Fruit fly (Drosophila melanogaster) whole organism, embryonic: ENCODE measurements around the gene CG17321.

Experiments used
- Atf-2 ChIP-seq: fragments of 200-800 bp; sonication (Bioruptor generic); optimal IDR thresholded peaks from 2 replicates; lab custom pipeline; 2016; ENCODE audit warnings: missing biosample characterization, missing genetic modification characterization
- Awh ChIP-seq: fragments of 200-800 bp; sonication (Bioruptor generic); IDR thresholded peaks from 2 replicates; pipeline ENCODE4, ENCODE4 v1.3.6; 2022; ENCODE audit warnings: missing biosample characterization, missing genetic modification characterization
- CG11696 ChIP-seq: fragments of 200-800 bp; sonication (Bioruptor generic); IDR thresholded peaks from 2 replicates; pipeline ENCODE4 v1.3.6; 2022; ENCODE audit warnings: missing biosample characterization, missing genetic modification characterization
- CG12071 ChIP-seq: fragments of 200-800 bp; sonication (Bioruptor generic); optimal IDR thresholded peaks from 3 replicates; lab custom pipeline; 2018; ENCODE audit warnings: missing biosample characterization, mild to moderate bottlenecking, missing genetic modification characterization
- CG14014 ChIP-seq: fragments of 200-800 bp; sonication (Bioruptor generic); IDR thresholded peaks from 2 replicates; pipeline ENCODE4 v1.3.6; 2022; ENCODE audit warnings: missing biosample characterization, missing genetic modification characterization
- CG15514 ChIP-seq: fragments of 200-800 bp; sonication (Bioruptor generic); optimal IDR thresholded peaks from 3 replicates; lab custom pipeline; 2017; ENCODE audit warnings: missing biosample characterization, missing genetic modification characterization, mild to moderate bottlenecking, moderate library complexity, missing genetic modification reagents
- CG2120 ChIP-seq: fragments of 200-800 bp; sonication (Bioruptor generic); optimal IDR thresholded peaks from 3 replicates; lab custom pipeline; 2016; ENCODE audit warnings: missing biosample characterization, missing genetic modification characterization
- CG2875 ChIP-seq: fragments of 200-800 bp; sonication (Bioruptor generic); optimal IDR thresholded peaks from 2 replicates; lab custom pipeline; 2017; ENCODE audit warnings: missing biosample characterization, mild to moderate bottlenecking, missing genetic modification characterization, missing genetic modification reagents
- CG31388 ChIP-seq: fragments of 200-800 bp; sonication (Bioruptor generic); optimal IDR thresholded peaks from 2 replicates; lab custom pipeline; 2016; ENCODE audit warnings: missing biosample characterization, missing genetic modification characterization
- CG32767 ChIP-seq: fragments of 200-800 bp; sonication (Bioruptor generic); IDR thresholded peaks from 2 replicates; pipeline ENCODE4 v1.3.6; 2022; ENCODE audit warnings: missing biosample characterization, missing genetic modification characterization
- CG3838 ChIP-seq: fragments of 200-800 bp; sonication (Bioruptor generic); optimal IDR thresholded peaks from 3 replicates; lab custom pipeline; 2016; ENCODE audit warnings: missing biosample characterization, missing genetic modification characterization
- CG9215 ChIP-seq: fragments of 200-800 bp; sonication (Bioruptor generic); IDR thresholded peaks from 2 replicates; pipeline ENCODE4 v1.3.6; 2022; ENCODE audit warnings: missing biosample characterization, missing genetic modification characterization
- CG9876 ChIP-seq: fragments of 200-800 bp; sonication (Bioruptor generic); optimal IDR thresholded peaks from 2 replicates; lab custom pipeline; 2016; ENCODE audit warnings: missing biosample characterization, missing genetic modification characterization
- D19B ChIP-seq: fragments of 200-800 bp; sonication (Bioruptor generic); optimal IDR thresholded peaks from 2 replicates; lab custom pipeline; 2017; ENCODE audit warnings: missing biosample characterization, mild to moderate bottlenecking, missing genetic modification characterization
- Dfd ChIP-seq, 2 experiments: fragments of >200 bp; optimal IDR thresholded peaks; 2 replicates each; lab custom pipeline; 2017; ENCODE audit warnings: missing biosample characterization in 2 of 2, missing genetic modification characterization in 2 of 2
- Dref ChIP-seq: fragments of 200-800 bp; sonication (Bioruptor generic); IDR thresholded peaks from 2 replicates; pipeline ENCODE4 v1.3.6; 2022; ENCODE audit warnings: missing biosample characterization, missing genetic modification characterization
- HLHmδ ChIP-seq: fragments of 200-800 bp; sonication (Bioruptor generic); optimal IDR thresholded peaks from 2 replicates; lab custom pipeline; 2018; ENCODE audit warnings: missing biosample characterization, mild to moderate bottlenecking, missing genetic modification characterization, moderate library complexity
- MBD-R2 ChIP-seq: fragments of 200-800 bp; sonication (Bioruptor generic); IDR thresholded peaks from 2 replicates; pipeline ENCODE4 v1.3.6; 2022; ENCODE audit warnings: missing biosample characterization, missing genetic modification characterization
- Meics ChIP-seq: fragments of 200-800 bp; sonication (Bioruptor generic); optimal IDR thresholded peaks from 2 replicates; lab custom pipeline; 2017; ENCODE audit warnings: missing biosample characterization, mild to moderate bottlenecking, missing genetic modification characterization
- Stat92E ChIP-seq, 3 experiments: fragments of >200 bp in 2 of 3; fragments of 200-800 bp in 1 of 3; sonication (Bioruptor generic) in 1 of 3; optimal IDR thresholded peaks; 2 replicates each; lab custom pipeline; 2017 to 2019; ENCODE audit warnings: missing biosample characterization in 3 of 3, missing genetic modification characterization in 3 of 3, mild to moderate bottlenecking in 1 of 3, moderate library complexity in 1 of 3
- Trl ChIP-seq, 3 experiments: fragments of >200 bp in 2 of 3; fragments of 200-800 bp in 1 of 3; sonication (Bioruptor generic) in 1 of 3; optimal IDR thresholded peaks; 2 replicates in 1 of 3; 3 replicates in 2 of 3; lab custom pipeline; 2016 to 2017; ENCODE audit warnings: missing biosample characterization in 1 of 3, missing genetic modification characterization in 1 of 3
- ap ChIP-seq: fragments of 200-800 bp; sonication (Bioruptor generic); IDR thresholded peaks from 2 replicates; pipeline ENCODE4 v1.3.6; 2022; ENCODE audit warnings: missing biosample characterization, missing genetic modification characterization
- cg ChIP-seq: fragments of 200-800 bp; sonication (Bioruptor generic); optimal IDR thresholded peaks from 3 replicates; lab custom pipeline; 2019; ENCODE audit warnings: missing biosample characterization, mild to moderate bottlenecking, missing genetic modification characterization, moderate library complexity
- ci ChIP-seq: fragments of 200-800 bp; sonication (Bioruptor generic); IDR thresholded peaks from 3 replicates; pipeline ENCODE4 v1.3.6; 2022; ENCODE audit warnings: missing biosample characterization, missing genetic modification characterization
- gsb-n ChIP-seq: fragments of 200-800 bp; sonication (Bioruptor generic); optimal IDR thresholded peaks from 3 replicates; lab custom pipeline; 2018; ENCODE audit warnings: missing biosample characterization, mild to moderate bottlenecking, missing genetic modification characterization
- lbe ChIP-seq: fragments of 200-800 bp; sonication (Bioruptor generic); optimal IDR thresholded peaks from 2 replicates; lab custom pipeline; 2016; ENCODE audit warnings: missing biosample characterization, mild to moderate bottlenecking, missing genetic modification characterization
- p53 ChIP-seq: fragments of 200-800 bp; sonication (Bioruptor generic); optimal IDR thresholded peaks from 2 replicates; lab custom pipeline; 2016; ENCODE audit warnings: missing biosample characterization, missing genetic modification characterization
- phol ChIP-seq: fragments of 200-800 bp; sonication (Bioruptor generic); optimal IDR thresholded peaks from 3 replicates; lab custom pipeline; 2018; ENCODE audit warnings: missing biosample characterization, mild to moderate bottlenecking, missing genetic modification characterization, moderate library complexity
- row ChIP-seq: fragments of 200-800 bp; sonication (Bioruptor generic); IDR thresholded peaks from 3 replicates; pipeline ENCODE4 v1.3.6; 2022; ENCODE audit warnings: missing biosample characterization, missing genetic modification characterization
- sens ChIP-seq: fragments of 200-800 bp; sonication (Bioruptor generic); peaks from one replicate; lab custom pipeline; 2016; ENCODE audit warnings: missing biosample characterization, missing genetic modification characterization
- sob ChIP-seq: fragments of 200-800 bp; sonication (Bioruptor generic); IDR thresholded peaks from 2 replicates; pipeline ENCODE4 v1.3.6; 2022; ENCODE audit warnings: missing biosample characterization, missing genetic modification characterization
- sug ChIP-seq: fragments of 200-800 bp; optimal IDR thresholded peaks from 2 replicates; lab custom pipeline; 2019; ENCODE audit warnings: missing biosample characterization, mild to moderate bottlenecking, missing genetic modification characterization, moderate library complexity
- unc-4 ChIP-seq: fragments of 200-800 bp; sonication (Bioruptor generic); IDR thresholded peaks from 2 replicates; pipeline ENCODE4 v1.3.6; 2022; ENCODE audit warnings: missing biosample characterization, missing genetic modification characterization; ENCODE audit not compliant: partially characterized antibody
- zen ChIP-seq: fragments of 200-800 bp; sonication (Bioruptor generic); optimal IDR thresholded peaks from 3 replicates; lab custom pipeline; 2018; ENCODE audit warnings: missing biosample characterization, mild to moderate bottlenecking, missing genetic modification characterization, moderate library complexity
- zen2 ChIP-seq: fragments of 200-800 bp; sonication (Bioruptor generic); IDR thresholded peaks from 3 replicates; pipeline ENCODE4 v1.3.6; 2022; ENCODE audit warnings: missing biosample characterization, missing genetic modification characterization; ENCODE audit not compliant: partially characterized antibody

The CG17321 gene

dm6 chr2L:18839143-18839872, 5.7 kb upstream of the CG17321 start, which contains the start of gene CG10600 (continued):
- TF ChIP-seq HLHmδ (GFP tag; lab: Kevin White, UChicago) (peak; percentile 66), CG2875 (GFP tag; lab: Kevin White, UChicago) (peak; percentile 40), Stat92E (GFP tag; optimal IDR thresholded peaks at IDR 0.05; lab: Kevin White, UChicago) (peak in 1 of 3 experiments; percentile 82), cg (GFP tag; lab: Kevin White, UChicago) (peak; percentile 99), zen2 (GFP tag; lab: Robert Waterston, UW) (peak; percentile 88), ap (GFP tag; lab: Robert Waterston, UW) (no peak)

DNA sequence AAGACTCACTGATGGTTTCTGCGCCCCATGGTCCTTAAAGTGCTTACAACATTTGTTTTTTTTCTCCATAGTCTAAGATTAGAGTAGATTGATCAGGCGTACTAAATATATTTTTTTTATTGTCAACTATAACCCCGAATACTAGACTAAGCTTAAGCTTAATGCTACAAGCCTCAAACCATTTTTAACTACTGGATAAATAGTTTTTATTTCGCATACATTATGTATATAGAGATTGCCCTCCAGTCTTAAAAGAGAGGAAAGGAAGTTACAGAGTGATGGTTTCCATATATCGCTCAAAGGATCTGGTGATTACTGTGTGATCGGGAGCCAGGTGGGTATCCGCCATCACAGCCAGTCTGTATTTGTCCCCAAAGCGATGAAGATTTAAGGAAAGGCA, 3.8 kb upstream of the CG17321 start, which contains the start of gene CG31752:
CG31752 (minus strand) TSS at position 101 of the 400 bp plus-strand sequence.
- TF ChIP-seq sug (tag; lab: Kevin White, UChicago) (no peak), ci (no peak), Trl (optimal IDR thresholded peaks at IDR 0.05; lab: Kevin White, UChicago) (no peak), Trl (GFP tag; optimal IDR thresholded peaks at IDR 0.05; lab: Kevin White, UChicago) (no peak), CG32767 (GFP tag; lab: Robert Waterston, UW) (no peak), Atf-2 (GFP tag; lab: Kevin White, UChicago) (no peak), unc-4 (GFP tag; lab: Robert Waterston, UW) (no peak), sob (GFP tag; lab: Robert Waterston, UW) (no peak), Meics (GFP tag; lab: Kevin White, UChicago) (no peak), MBD-R2 (no peak), CG15514 (GFP tag; lab: Kevin White, UChicago) (no peak), CG2120 (no peak), CG14014 (GFP tag; lab: Robert Waterston, UW) (no peak), CG11696 (no peak), Awh (GFP tag; lab: Robert Waterston, UW) (no peak), Dfd (GFP tag; optimal IDR thresholded peaks at IDR 0.05; lab: Kevin White, UChicago) (no peak), zen (tag; lab: Kevin White, UChicago) (no peak), CG3838 (GFP tag; lab: Kevin White, UChicago) (no peak), CG31388 (no peak)

- TF ChIP-seq row: peak; percentile 11; the same call in 1 of the 3 replicates
- TF ChIP-seq CG9215 (GFP tag; lab: Robert Waterston, UW): no peak
- TF ChIP-seq CG12071 (GFP tag; lab: Kevin White, UChicago): no peak
- peak; percentile 36 for TF ChIP-seq lbe (GFP tag; lab: Kevin White, UChicago)
- TF ChIP-seq ci: no peak
- TF ChIP-seq Dref: no peak
- TF ChIP-seq sens (GFP tag; lab: Kevin White, UChicago): peak; percentile 74
- TF ChIP-seq p53 (GFP tag; lab: Kevin White, UChicago): no peak
- no peak for TF ChIP-seq sug (tag; lab: Kevin White, UChicago)
- peak; percentile 45 for TF ChIP-seq D19B (GFP tag; lab: Kevin White, UChicago)
Observed at dm6 chr2L:18843560-18843959, 1.4 kb upstream of the CG17321 start.

- TF ChIP-seq CG9876 (GFP tag; lab: Kevin White, UChicago) (no peak), sens (GFP tag; lab: Kevin White, UChicago) (peak; percentile 37), gsb-n (no peak), phol (no peak)
Observed at dm6 chr2L:18844479-18844878, 505 bp upstream of the CG17321 start, which contains the start of gene CG33120. Gene CG33120, minus strand, starts transcription at chr2L:18844579.
